Worm (Caenorhabditis elegans) whole organism, young adult: ENCODE data around the gene C33H5.2.
A peak's percentile ranks its signal among the peaks of the same experiment; 100 is the strongest.

Experiments
- D2030.7 ChIP-seq: fragments of 200-800 bp; sonication (Bioruptor generic); IDR thresholded peaks from 2 replicates; pipeline ENCODE4 v1.3.6; 2022; ENCODE audit warnings: missing genetic modification reagents, missing genetic modification characterization, missing compliant biosample characterization
- F10E7.11 ChIP-seq: sonication (generic microtip); optimal IDR thresholded peaks from 2 replicates; lab custom pipeline; 2017; ENCODE audit warnings: mild to moderate bottlenecking, missing genetic modification characterization, moderate library complexity, missing compliant biosample characterization
- F23B12.7 ChIP-seq: sonication (generic microtip); optimal IDR thresholded peaks from 2 replicates; lab custom pipeline; 2017; ENCODE audit warnings: missing genetic modification characterization, mild to moderate bottlenecking, missing compliant biosample characterization, antibody characterized with exemption, moderate library complexity; ENCODE audit not compliant: insufficient read depth
- F37B4.10 ChIP-seq: fragments of 200-800 bp; sonication (Bioruptor generic); IDR thresholded peaks from 2 replicates; pipeline ENCODE4 v1.3.6; 2022; ENCODE audit warnings: missing genetic modification characterization, missing compliant biosample characterization
- F49E8.2 ChIP-seq: sonication (generic microtip); optimal IDR thresholded peaks from 3 replicates; lab custom pipeline; 2017; ENCODE audit warnings: missing genetic modification characterization, mild to moderate bottlenecking, missing compliant biosample characterization, antibody characterized with exemption, moderate library complexity; ENCODE audit not compliant: insufficient read depth
- F55B11.4 ChIP-seq: sonication (generic microtip); optimal IDR thresholded peaks from 2 replicates; lab custom pipeline; 2016; ENCODE audit warnings: missing compliant biosample characterization, missing genetic modification characterization, borderline replicate concordance; ENCODE audit not compliant: insufficient read depth
- K12H6.12 ChIP-seq: fragments of 200-800 bp; sonication (Bioruptor generic); optimal IDR thresholded peaks from 2 replicates; lab custom pipeline; 2018; ENCODE audit warnings: mild to moderate bottlenecking, missing genetic modification characterization, missing compliant biosample characterization
- Y56A3A.18 ChIP-seq: fragments of 200-800 bp; sonication (Bioruptor generic); IDR thresholded peaks from 2 replicates; pipeline ENCODE4 v1.3.6; 2022; ENCODE audit warnings: missing genetic modification reagents, missing genetic modification characterization, missing compliant biosample characterization
- akir-1 ChIP-seq: fragments of 200-800 bp; sonication (Bioruptor generic); optimal IDR thresholded peaks from 2 replicates; lab custom pipeline; 2018; ENCODE audit warnings: mild to moderate bottlenecking, missing genetic modification characterization, moderate library complexity, missing compliant biosample characterization
- ama-1 ChIP-seq, 3 experiments: fragments of 150-350 bp in 1 of 3; sonication (generic microtip) in 2 of 3; optimal IDR thresholded peaks; 2 replicates each; lab custom pipeline; 2014 to 2018; ENCODE audit warnings: missing biosample characterization in 2 of 3, missing genetic modification characterization in 2 of 3, missing genetic modification reagents in 2 of 3
- aptf-2 ChIP-seq: fragments of 200-800 bp; sonication (Bioruptor generic); conservative IDR thresholded peaks from 2 replicates; pipeline ENCODE4 v1.3.6; 2022; ENCODE audit warnings: missing genetic modification reagents, missing genetic modification characterization, missing compliant biosample characterization
- aptf-3 ChIP-seq: fragments of 200-800 bp; sonication (Bioruptor generic); IDR thresholded peaks from 2 replicates; pipeline ENCODE4 v1.3.6; 2022; ENCODE audit warnings: missing genetic modification characterization, missing compliant biosample characterization
- atf-7 ChIP-seq: sonication (generic microtip); optimal IDR thresholded peaks from 2 replicates; lab custom pipeline; 2017; ENCODE audit warnings: mild to moderate bottlenecking, missing genetic modification characterization, missing compliant biosample characterization
- attf-3 ChIP-seq: fragments of 200-800 bp; sonication (Bioruptor generic); conservative IDR thresholded peaks from 2 replicates; pipeline ENCODE4 v1.3.6; 2022; ENCODE audit warnings: missing genetic modification reagents, missing genetic modification characterization, missing compliant biosample characterization
- ccch-3 ChIP-seq: fragments of 200-800 bp; sonication (Bioruptor generic); optimal IDR thresholded peaks from 2 replicates; lab custom pipeline; 2018; ENCODE audit warnings: mild to moderate bottlenecking, missing genetic modification characterization, missing compliant biosample characterization
- cebp-1 ChIP-seq, 2 experiments: fragments of 200-800 bp in 1 of 2; sonication (Bioruptor generic) in 1 of 2; sonication (generic microtip) in 1 of 2; IDR thresholded peaks in 1 of 2; optimal IDR thresholded peaks in 1 of 2; 2 replicates each; pipeline versions ENCODE4 v1.3.6 to Lab custom; 2017 to 2022; ENCODE audit warnings: missing compliant biosample characterization in 2 of 2, missing genetic modification characterization in 2 of 2, mild to moderate bottlenecking in 1 of 2, missing genetic modification reagents in 1 of 2, moderate library complexity in 1 of 2
- ceh-27 ChIP-seq: fragments of 200-800 bp; sonication (Bioruptor generic); optimal IDR thresholded peaks from 2 replicates; lab custom pipeline; 2018; ENCODE audit warnings: mild to moderate bottlenecking, missing genetic modification characterization, moderate library complexity, missing compliant biosample characterization
- ceh-40 ChIP-seq: fragments of 200-800 bp; sonication (Bioruptor generic); IDR thresholded peaks from 2 replicates; pipeline ENCODE4 v1.3.6; 2022; ENCODE audit warnings: missing genetic modification characterization, missing compliant biosample characterization
- dpl-1 ChIP-seq: fragments of 150-350 bp; optimal IDR thresholded peaks from 2 replicates; lab custom pipeline; 2014; ENCODE audit warnings: missing biosample characterization, missing genetic modification reagents, missing genetic modification characterization
- ekl-4 ChIP-seq: fragments of 200-800 bp; sonication (Bioruptor generic); IDR thresholded peaks from 2 replicates; pipeline ENCODE4 v1.3.6; 2022; ENCODE audit warnings: missing genetic modification reagents, missing genetic modification characterization, missing compliant biosample characterization
- hmg-1.2 ChIP-seq: fragments of 200-800 bp; sonication (Bioruptor generic); IDR thresholded peaks from 2 replicates; pipeline ENCODE4 v1.3.6; 2022; ENCODE audit warnings: missing genetic modification reagents, missing genetic modification characterization, missing compliant biosample characterization
- hmg-20 ChIP-seq: fragments of 200-800 bp; sonication (Bioruptor generic); IDR thresholded peaks from 2 replicates; pipeline ENCODE4 v1.3.6; 2022; ENCODE audit warnings: missing genetic modification reagents, missing genetic modification characterization, missing compliant biosample characterization
- lag-1 ChIP-seq: fragments of 200-800 bp; sonication (Bioruptor generic); IDR thresholded peaks from 2 replicates; pipeline ENCODE4 v1.3.6; 2022; ENCODE audit warnings: missing genetic modification reagents, missing genetic modification characterization, missing compliant biosample characterization
- let-607 ChIP-seq, 2 experiments: fragments of 200-800 bp in 1 of 2; sonication (Bioruptor generic) in 1 of 2; sonication (generic microtip) in 1 of 2; optimal IDR thresholded peaks; 2 replicates each; lab custom pipeline; 2016 to 2018; ENCODE audit warnings: mild to moderate bottlenecking in 2 of 2, missing compliant biosample characterization in 2 of 2, missing genetic modification characterization in 2 of 2, moderate library complexity in 2 of 2, missing genotype in 1 of 2
- lin-35 ChIP-seq, 3 experiments: fragments of 150-350 bp in 2 of 3; sonication (generic microtip) in 1 of 3; optimal IDR thresholded peaks; 2 replicates each; lab custom pipeline; 2014 to 2018; ENCODE audit warnings: missing biosample characterization in 3 of 3, missing genetic modification characterization in 3 of 3, missing genetic modification reagents in 3 of 3
- lin-40 ChIP-seq: sonication (generic microtip); optimal IDR thresholded peaks from 2 replicates; lab custom pipeline; 2016; ENCODE audit warnings: missing genetic modification characterization, mild to moderate bottlenecking, missing compliant biosample characterization, missing genotype, missing genetic modification reagents
- lsl-1 ChIP-seq: fragments of 200-800 bp; sonication (Bioruptor generic); optimal IDR thresholded peaks from 2 replicates; lab custom pipeline; 2018; ENCODE audit warnings: mild to moderate bottlenecking, missing genetic modification characterization, moderate library complexity, missing compliant biosample characterization
- madf-10 ChIP-seq: sonication (generic microtip); optimal IDR thresholded peaks from 2 replicates; lab custom pipeline; 2016; ENCODE audit warnings: mild to moderate bottlenecking, missing genetic modification characterization, missing compliant biosample characterization
- mcd-1 ChIP-seq: fragments of 200-800 bp; sonication (Bioruptor generic); IDR thresholded peaks from 2 replicates; pipeline ENCODE4 v1.3.6; 2022; ENCODE audit warnings: missing genetic modification reagents, missing genetic modification characterization, missing compliant biosample characterization
- nfyb-1 ChIP-seq: fragments of 200-800 bp; sonication (Bioruptor generic); IDR thresholded peaks from 2 replicates; pipeline ENCODE4 v1.3.6; 2022; ENCODE audit warnings: missing genetic modification reagents, missing genetic modification characterization, missing compliant biosample characterization
- nhr-179 ChIP-seq: sonication (generic microtip); optimal IDR thresholded peaks from 2 replicates; lab custom pipeline; 2016; ENCODE audit warnings: mild to moderate bottlenecking, missing genetic modification characterization, missing compliant biosample characterization
- rec-8 ChIP-seq, 2 experiments: sonication (generic microtip); optimal IDR thresholded peaks; 2 replicates each; lab custom pipeline; 2016; ENCODE audit warnings: mild to moderate bottlenecking in 2 of 2, missing genetic modification characterization in 2 of 2, missing genetic modification reagents in 2 of 2, missing genotype in 2 of 2, missing biosample characterization in 1 of 2, missing compliant biosample characterization in 1 of 2, moderate library complexity in 1 of 2
- rpc-1 ChIP-seq, 2 experiments: fragments of 150-350 bp in 1 of 2; sonication (generic microtip) in 1 of 2; optimal IDR thresholded peaks; 2 replicates each; lab custom pipeline; 2014 to 2018; ENCODE audit warnings: missing biosample characterization in 1 of 2, missing genetic modification characterization in 1 of 2, missing genetic modification reagents in 1 of 2, missing genotype in 1 of 2
- somi-1 ChIP-seq: fragments of 200-800 bp; sonication (Bioruptor generic); optimal IDR thresholded peaks from 2 replicates; lab custom pipeline; 2018; ENCODE audit warnings: mild to moderate bottlenecking, missing genetic modification characterization, missing compliant biosample characterization
- tbx-9 ChIP-seq: sonication (generic microtip); optimal IDR thresholded peaks from 2 replicates; lab custom pipeline; 2016; ENCODE audit warnings: borderline replicate concordance, missing genetic modification characterization, inconsistent platforms, missing compliant biosample characterization
- tlf-1 ChIP-seq: fragments of 200-800 bp; sonication (Bioruptor generic); optimal IDR thresholded peaks from 2 replicates; lab custom pipeline; 2018; ENCODE audit warnings: mild to moderate bottlenecking, missing genetic modification characterization, missing compliant biosample characterization
- xnd-1 ChIP-seq: sonication (generic microtip); optimal IDR thresholded peaks from 2 replicates; lab custom pipeline; 2016; ENCODE audit warnings: missing genotype, missing genetic modification reagents, missing genetic modification characterization, missing compliant biosample characterization
- zfh-2 ChIP-seq: fragments of 200-800 bp; sonication (Bioruptor generic); conservative IDR thresholded peaks from 2 replicates; pipeline ENCODE4 v1.3.6; 2022; ENCODE audit warnings: missing genetic modification reagents, missing genetic modification characterization, missing compliant biosample characterization
- ztf-22 ChIP-seq: fragments of 200-800 bp; sonication (Bioruptor generic); optimal IDR thresholded peaks from 2 replicates; lab custom pipeline; 2018; ENCODE audit warnings: mild to moderate bottlenecking, missing genetic modification characterization, moderate library complexity, missing compliant biosample characterization
- ztf-26 ChIP-seq: sonication (generic microtip); optimal IDR thresholded peaks from 2 replicates; lab custom pipeline; 2017; ENCODE audit warnings: missing genetic modification characterization, missing compliant biosample characterization
- ztf-6 ChIP-seq: fragments of 200-800 bp; sonication (Bioruptor generic); IDR thresholded peaks from 2 replicates; pipeline ENCODE4 v1.3.6; 2022; ENCODE audit warnings: missing genetic modification reagents, missing genetic modification characterization, missing compliant biosample characterization

The C33H5.2 gene

ce11 chrIV:7817852-7818251 is 13.0 kb downstream of the C33H5.2 start, which contains the start of gene ric-3:
Gene ric-3, plus strand, starts transcription at chrIV:7818251.
- TF ChIP-seq hmg-20 (GFP tag; lab: Robert Waterston, UW) (no peak), xnd-1 (tag; lab: Kevin White, UChicago) (no peak), F37B4.10 (GFP tag; lab: Robert Waterston, UW) (no peak), Y56A3A.18 (GFP tag; lab: Robert Waterston, UW) (no peak), let-607 (tag; optimal IDR thresholded peaks at IDR 0.05; lab: Kevin White, UChicago) (no peak), aptf-3 (GFP tag; lab: Robert Waterston, UW) (no peak), ztf-6 (GFP tag; lab: Robert Waterston, UW) (no peak), zfh-2 (GFP tag; lab: Robert Waterston, UW) (no peak), hmg-1.2 (GFP tag; lab: Robert Waterston, UW) (peak; percentile 82), K12H6.12 (tag; lab: Kevin White, UChicago) (peak; percentile 35), lag-1 (GFP tag; lab: Robert Waterston, UW) (no peak), atf-7 (tag; lab: Kevin White, UChicago) (no peak), madf-10 (tag; lab: Kevin White, UChicago) (no peak), F23B12.7 (tag; lab: Kevin White, UChicago) (no peak), aptf-2 (GFP tag; lab: Robert Waterston, UW) (no peak), dpl-1 (no peak), ekl-4 (GFP tag; lab: Robert Waterston, UW) (no peak), tbx-9 (no peak), ceh-40 (no peak), ama-1 (optimal IDR thresholded peaks at IDR 0.05; lab: Kevin White, UChicago) (no peak), ama-1 (GFP tag; optimal IDR thresholded peaks at IDR 0.05; lab: Kevin White, UChicago) (no peak), cebp-1 (GFP tag; IDR thresholded peaks at IDR 0.05; lab: Robert Waterston, UW) (no peak), cebp-1 (tag; optimal IDR thresholded peaks at IDR 0.05; lab: Kevin White, UChicago) (peak; percentile 37), F49E8.2 (tag; lab: Kevin White, UChicago) (no peak), lin-35 (GFP tag; optimal IDR thresholded peaks at IDR 0.05; lab: Kevin White, UChicago) (peak in 1 of 3 experiments; percentile 33), lin-40 (peak; percentile 9), tlf-1 (GFP tag; lab: Kevin White, UChicago) (no peak), ztf-22 (no peak), ztf-26 (tag; lab: Kevin White, UChicago) (no peak), F55B11.4 (tag; lab: Kevin White, UChicago) (no peak), D2030.7 (GFP tag; lab: Robert Waterston, UW) (no peak), somi-1 (GFP tag; lab: Kevin White, UChicago) (peak; percentile 30), ccch-3 (GFP tag; lab: Kevin White, UChicago) (no peak), lsl-1 (GFP tag; lab: Kevin White, UChicago) (no peak), rec-8 (tag; optimal IDR thresholded peaks at IDR 0.05; lab: Kevin White, UChicago) (no peak), akir-1 (GFP tag; lab: Kevin White, UChicago) (no peak), nfyb-1 (no peak), ceh-27 (GFP tag; lab: Kevin White, UChicago) (peak; percentile 25), F10E7.11 (tag; lab: Kevin White, UChicago) (no peak), attf-3 (GFP tag; lab: Robert Waterston, UW) (no peak), mcd-1 (GFP tag; lab: Robert Waterston, UW) (0 out of 2 replicates have a peak, but pooled peaks have one; percentile 17), nhr-179 (tag; lab: Kevin White, UChicago) (no peak), rpc-1 (optimal IDR thresholded peaks at IDR 0.05; lab: Kevin White, UChicago) (no peak), rpc-1 (tag; optimal IDR thresholded peaks at IDR 0.05; lab: Kevin White, UChicago) (no peak)
